Fruit fly (Drosophila melanogaster): ENCODE measurements around the gene Tap42.

The Tap42 gene

dm6 chr2L:13373435-13374242, 6.2 kb downstream of the Tap42 start, which contains the start of the genes Bdp1 and CG6565 (continued):
- TF ChIP-seq YL-1 (GFP tag; optimal IDR thresholded peaks at IDR 0.05) (peak; percentile 94), exex (tag; optimal IDR thresholded peaks at IDR 0.05) (peak; percentile 81), CG10462 (GFP tag; optimal IDR thresholded peaks at IDR 0.05) (peak; percentile 98), sob (GFP tag; IDR thresholded peaks at IDR 0.05) (peak; percentile 97), Tbp (GFP tag; optimal IDR thresholded peaks at IDR 0.05) (no peak), sna (GFP tag; IDR thresholded peaks at IDR 0.05; ENCODE audit: partially characterized antibody) (no peak), CG6272 (GFP tag; IDR thresholded peaks at IDR 0.05) (peak; percentile 97), knrl (GFP tag; IDR thresholded peaks at IDR 0.05; ENCODE audit: partially characterized antibody) (peak; percentile 63), Fer1 (GFP tag; optimal IDR thresholded peaks at IDR 0.05) (peak; percentile 95), Taf1 (GFP tag; IDR thresholded peaks at IDR 0.05) (peak; percentile 90), CG10274 (GFP tag; optimal IDR thresholded peaks at IDR 0.05) (peak; percentile 88), zen (tag; optimal IDR thresholded peaks at IDR 0.05) (peak; percentile 96), Deaf1 (tag; optimal IDR thresholded peaks at IDR 0.05) (peak; percentile 73), vvl (GFP tag; IDR thresholded peaks at IDR 0.05) (peak; percentile 91), Ssrp (tag; optimal IDR thresholded peaks at IDR 0.05) (peak; percentile 98), CG10543 (GFP tag; optimal IDR thresholded peaks at IDR 0.05) (peak; percentile 98), CG7357 (GFP tag; IDR thresholded peaks at IDR 0.05) (peak; percentile 91), mam (GFP tag; optimal IDR thresholded peaks at IDR 0.05) (peak; percentile 99), unpg (GFP tag; optimal IDR thresholded peaks at IDR 0.05) (peak; percentile 94), Rx (GFP tag; IDR thresholded peaks at IDR 0.05) (peak; percentile 93), pfk (GFP tag; optimal IDR thresholded peaks at IDR 0.05) (peak; percentile 44), onecut (GFP tag; IDR thresholded peaks at IDR 0.05) (peak; percentile 78), CG12104 (GFP tag; optimal IDR thresholded peaks at IDR 0.05) (peak; percentile 98), CG10959 (GFP tag; IDR thresholded peaks at IDR 0.05) (peak; percentile 90), CG2875 (GFP tag; optimal IDR thresholded peaks at IDR 0.05) (peak; percentile 93), inv (GFP tag; IDR thresholded peaks at IDR 0.05; ENCODE audit: partially characterized antibody) (0 out of 2 replicates have a peak, but pooled peaks have one; percentile 42), C15 (GFP tag; IDR thresholded peaks at IDR 0.05) (peak; percentile 86), gce (GFP tag; IDR thresholded peaks at IDR 0.05) (peak; percentile 76), Hmx (GFP tag; optimal IDR thresholded peaks at IDR 0.05) (peak; percentile 93), CG2129 (GFP tag; IDR thresholded peaks at IDR 0.05; ENCODE audit: partially characterized antibody) (no peak), Dad (GFP tag; optimal IDR thresholded peaks at IDR 0.05) (peak; percentile 98), CG15011 (GFP tag; optimal IDR thresholded peaks at IDR 0.05) (peak; percentile 94), CG7928 (GFP tag; optimal IDR thresholded peaks at IDR 0.05) (peak; percentile 77), bowl (GFP tag; IDR thresholded peaks at IDR 0.05) (peak; percentile 68; the same call in 1 of the 2 replicates), tgo (GFP tag; IDR thresholded peaks at IDR 0.05) (peak; percentile 97), CG11504 (tag; optimal IDR thresholded peaks at IDR 0.05) (peak; percentile 95), CG11560 (tag; IDR thresholded peaks at IDR 0.05) (peak; percentile 91), CG8944 (GFP tag; optimal IDR thresholded peaks at IDR 0.05) (peak; percentile 99), bsh (GFP tag; optimal IDR thresholded peaks at IDR 0.05) (peak; percentile 83 to 95), Dll (GFP tag; IDR thresholded peaks at IDR 0.05; ENCODE audit: partially characterized antibody) (0 out of 4 replicates have a peak, but pooled peaks have one; percentile 29), TFAM (GFP tag; optimal IDR thresholded peaks at IDR 0.05) (peak; percentile 75), Optix (GFP tag; IDR thresholded peaks at IDR 0.05) (peak; percentile 89), peb (GFP tag; IDR thresholded peaks at IDR 0.05) (peak; percentile 89), amos (GFP tag; IDR thresholded peaks at IDR 0.05; ENCODE audit: partially characterized antibody) (0 out of 2 replicates have a peak, but pooled peaks have one; percentile 10), eyg (GFP tag; optimal IDR thresholded peaks at IDR 0.05) (peak; percentile 95), Hr78 (GFP tag; optimal IDR thresholded peaks at IDR 0.05) (no peak), bcd (GFP tag; optimal IDR thresholded peaks at IDR 0.05) (peak; percentile 98), Med (GFP tag) (peak; percentile 100)
